Worm (Caenorhabditis elegans) whole organism, midembryonic: ENCODE data around the gene poml-1.

Source experiments
- cog-1 ChIP-seq: sonication (generic microtip); optimal IDR thresholded peaks from 2 replicates; lab custom pipeline; 2016; ENCODE audit warnings: missing genetic modification characterization, missing compliant biosample characterization
- flt-1 ChIP-seq: fragments of 200-800 bp; sonication (Bioruptor generic); IDR thresholded peaks from 2 replicates; pipeline ENCODE4 v1.3.6; 2022; ENCODE audit warnings: missing genetic modification characterization, missing compliant biosample characterization
- med-1 ChIP-seq: sonication (generic microtip); optimal IDR thresholded peaks from 2 replicates; lab custom pipeline; 2017; ENCODE audit warnings: missing genetic modification characterization, mild to moderate bottlenecking, missing compliant biosample characterization, antibody characterized with exemption, missing genetic modification reagents; ENCODE audit not compliant: insufficient read depth
- ref-1 ChIP-seq: fragments of 200-800 bp; sonication (Bioruptor generic); conservative IDR thresholded peaks from 2 replicates; pipeline ENCODE4 v1.3.6; 2022; ENCODE audit warnings: missing genetic modification reagents, missing genetic modification characterization, missing compliant biosample characterization
- ztf-29 ChIP-seq: fragments of 200-800 bp; sonication (Bioruptor generic); IDR thresholded peaks from 2 replicates; pipeline ENCODE4 v1.3.6; 2022; ENCODE audit warnings: missing genetic modification reagents, missing genetic modification characterization, missing compliant biosample characterization

DNA sequence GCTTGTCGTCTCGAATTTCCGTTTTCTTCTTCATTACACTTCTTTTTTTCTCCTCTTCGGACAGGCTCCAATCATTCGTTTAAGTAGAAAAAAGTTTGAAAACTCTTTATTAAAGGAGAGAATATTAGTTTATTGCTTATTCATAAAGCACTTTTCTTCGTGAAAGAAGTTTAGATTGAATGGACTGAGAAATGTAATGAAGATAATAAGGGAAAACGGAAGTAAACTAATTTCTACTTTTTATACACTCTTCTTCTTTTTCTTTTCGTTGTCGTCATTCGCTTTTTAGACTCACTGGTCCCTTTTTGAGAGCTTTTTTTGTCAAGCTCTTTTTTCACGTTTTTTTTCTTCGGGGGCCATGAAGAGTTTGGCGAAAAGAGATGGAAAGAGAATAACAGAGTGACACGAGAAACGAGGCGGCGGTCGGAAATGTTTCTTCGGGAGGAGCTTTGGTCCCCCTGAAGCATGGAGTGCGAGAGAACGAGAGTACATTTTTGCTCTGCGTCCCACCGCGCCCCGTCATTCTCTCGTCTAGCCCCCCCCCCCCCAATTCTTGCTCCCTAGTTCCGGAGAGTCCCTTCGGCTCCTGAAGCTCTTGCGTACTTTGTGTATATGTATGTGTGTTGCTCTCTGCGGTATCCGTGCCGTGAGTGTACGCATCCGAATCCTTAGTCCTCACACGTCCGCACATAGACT lies 16.6 kb upstream of the poml-1 start:
- no peak for TF ChIP-seq flt-1 (GFP tag; lab: Robert Waterston, UW)
- TF ChIP-seq ref-1 (GFP tag; lab: Robert Waterston, UW), result no peak
- no peak for TF ChIP-seq med-1 (GFP tag; lab: Kevin White, UChicago)
- no peak for TF ChIP-seq cog-1 (tag; lab: Kevin White, UChicago)
- TF ChIP-seq ztf-29 (GFP tag; lab: Robert Waterston, UW), result no peak
